Worm (Caenorhabditis elegans) whole organism, young adult: ENCODE data around the gene cyp-13A4.

Experiments used
- F23B12.7 ChIP-seq: sonication (generic microtip); optimal IDR thresholded peaks from 2 replicates; lab custom pipeline; 2017; ENCODE audit warnings: missing genetic modification characterization, mild to moderate bottlenecking, missing compliant biosample characterization, antibody characterized with exemption, moderate library complexity; ENCODE audit not compliant: insufficient read depth
- F33H1.4 ChIP-seq: fragments of 200-800 bp; sonication (Bioruptor generic); IDR thresholded peaks from 2 replicates; pipeline ENCODE4 v1.3.6; 2022; ENCODE audit warnings: missing genetic modification reagents, missing genetic modification characterization, missing compliant biosample characterization
- bed-2 ChIP-seq: fragments of 200-800 bp; sonication (Bioruptor generic); IDR thresholded peaks from 2 replicates; pipeline ENCODE4 v1.3.6; 2022; ENCODE audit warnings: missing genetic modification reagents, missing genetic modification characterization, missing compliant biosample characterization
- ceh-27 ChIP-seq: fragments of 200-800 bp; sonication (Bioruptor generic); optimal IDR thresholded peaks from 2 replicates; lab custom pipeline; 2018; ENCODE audit warnings: mild to moderate bottlenecking, missing genetic modification characterization, moderate library complexity, missing compliant biosample characterization
- ceh-91 ChIP-seq: fragments of 200-800 bp; sonication (Bioruptor generic); IDR thresholded peaks from 2 replicates; pipeline ENCODE4 v1.3.6; 2022; ENCODE audit warnings: missing genetic modification reagents, missing genetic modification characterization, missing compliant biosample characterization
- efl-1 ChIP-seq: fragments of 150-350 bp; optimal IDR thresholded peaks from 2 replicates; lab custom pipeline; 2014; ENCODE audit warnings: missing biosample characterization, missing genetic modification reagents, missing genetic modification characterization
- mcd-1 ChIP-seq: fragments of 200-800 bp; sonication (Bioruptor generic); IDR thresholded peaks from 2 replicates; pipeline ENCODE4 v1.3.6; 2022; ENCODE audit warnings: missing genetic modification reagents, missing genetic modification characterization, missing compliant biosample characterization
- pbrm-1 ChIP-seq: fragments of 200-800 bp; sonication (Bioruptor generic); IDR thresholded peaks from 2 replicates; pipeline ENCODE4 v1.3.6; 2022; ENCODE audit warnings: missing genetic modification reagents, missing genetic modification characterization, missing compliant biosample characterization
- pha-4 ChIP-seq: fragments of 150-350 bp; sonication (generic microtip); optimal IDR thresholded peaks from 2 replicates; lab custom pipeline; 2014; ENCODE audit warnings: missing biosample characterization, missing genetic modification reagents, missing genetic modification characterization
- snpc-1.3 ChIP-seq: sonication (generic microtip); optimal IDR thresholded peaks from 2 replicates; lab custom pipeline; 2017; ENCODE audit warnings: missing genetic modification characterization, mild to moderate bottlenecking, missing compliant biosample characterization, antibody characterized with exemption, moderate library complexity, missing genotype, missing genetic modification reagents; ENCODE audit not compliant: insufficient read depth
- tbp1 ChIP-seq: fragments of 200-800 bp; sonication (Bioruptor generic); optimal IDR thresholded peaks from 2 replicates; lab custom pipeline; 2018; ENCODE audit warnings: mild to moderate bottlenecking, missing genetic modification characterization, missing compliant biosample characterization

Gene cyp-13A4

ce11 chrII:9746069-9746468 is 51.5 kb downstream of the cyp-13A4 start, which contains the start of the genes Y53C12B.1 and nos-3 (continued):
- TF ChIP-seq efl-1 (peak; percentile 17), F33H1.4 (GFP tag; lab: Robert Waterston, UW) (peak; percentile 96), bed-2 (GFP tag; lab: Robert Waterston, UW) (no peak), ceh-91 (GFP tag; lab: Robert Waterston, UW) (peak; percentile 39; the same call in 1 of the 2 replicates), ceh-27 (peak; percentile 41), snpc-1.3 (tag; lab: Kevin White, UChicago) (peak; percentile 65), tbp1 (GFP tag; lab: Kevin White, UChicago) (peak; percentile 46), pbrm-1 (GFP tag; lab: Robert Waterston, UW) (peak; percentile 66), pha-4 (tag; lab: Kevin White, UChicago) (peak; percentile 6), F23B12.7 (tag; lab: Kevin White, UChicago) (peak; percentile 25), mcd-1 (peak; percentile 56)
- TF ChIP-seq, all 124 proteins: peak for 27
